Worm (Caenorhabditis elegans) whole organism, L2 larva: ENCODE measurements around the gene his-2.

Experiments
- Y55F3AM.14 ChIP-seq: fragments of 200-800 bp; sonication (Bioruptor generic); optimal IDR thresholded peaks from 2 replicates; lab custom pipeline; 2018; ENCODE audit warnings: mild to moderate bottlenecking, missing genetic modification characterization, missing compliant biosample characterization
- alr-1 ChIP-seq: fragments of 150-350 bp; optimal IDR thresholded peaks from 2 replicates; lab custom pipeline; 2014; ENCODE audit warnings: missing biosample characterization, missing genetic modification characterization
- aly-2 ChIP-seq: fragments of 150-350 bp; optimal IDR thresholded peaks from 2 replicates; lab custom pipeline; 2014; ENCODE audit warnings: missing biosample characterization, missing genetic modification characterization
- ama-1 ChIP-seq: fragments of 150-350 bp; optimal IDR thresholded peaks from 2 replicates; lab custom pipeline; 2018; ENCODE audit warnings: inconsistent platforms
- ceh-16 ChIP-seq: fragments of 150-350 bp; optimal IDR thresholded peaks from 2 replicates; lab custom pipeline; 2014; ENCODE audit warnings: missing biosample characterization, missing genetic modification characterization
- ceh-82 ChIP-seq: fragments of 150-350 bp; optimal IDR thresholded peaks from 2 replicates; lab custom pipeline; 2014; ENCODE audit warnings: missing biosample characterization, missing genetic modification characterization
- crh-2 ChIP-seq: sonication (generic microtip); optimal IDR thresholded peaks from 2 replicates; lab custom pipeline; 2017; ENCODE audit warnings: missing biosample characterization, missing genetic modification characterization
- dmd-4 ChIP-seq: sonication (generic microtip); optimal IDR thresholded peaks from 2 replicates; lab custom pipeline; 2017; ENCODE audit warnings: missing biosample characterization, missing genetic modification characterization
- elt-1 ChIP-seq: fragments of 150-350 bp; optimal IDR thresholded peaks from 2 replicates; lab custom pipeline; 2014; ENCODE audit warnings: missing biosample characterization, missing genetic modification characterization
- elt-3 ChIP-seq: sonication (generic microtip); optimal IDR thresholded peaks from 2 replicates; lab custom pipeline; 2017; ENCODE audit warnings: missing biosample characterization, missing genetic modification characterization
- fos-1 ChIP-seq: fragments of 150-350 bp; optimal IDR thresholded peaks from 2 replicates; lab custom pipeline; 2014; ENCODE audit warnings: missing biosample characterization, missing genetic modification characterization
- gmeb-1 ChIP-seq: fragments of 150-350 bp; optimal IDR thresholded peaks from 2 replicates; lab custom pipeline; 2014; ENCODE audit warnings: missing biosample characterization, missing genetic modification characterization
- lin-11 ChIP-seq: fragments of 150-350 bp; sonication (generic microtip); optimal IDR thresholded peaks from 2 replicates; lab custom pipeline; 2014; ENCODE audit warnings: missing biosample characterization, missing genetic modification characterization, inconsistent platforms, mixed read lengths
- lin-39 ChIP-seq: fragments of 150-350 bp; optimal IDR thresholded peaks from 2 replicates; lab custom pipeline; 2014; ENCODE audit warnings: missing biosample characterization, missing genetic modification reagents, missing genetic modification characterization
- mbf-1 ChIP-seq: sonication (generic microtip); optimal IDR thresholded peaks from 2 replicates; lab custom pipeline; 2017; ENCODE audit warnings: missing biosample characterization, missing genetic modification characterization
- nhr-10 ChIP-seq: sonication (generic microtip); optimal IDR thresholded peaks from 2 replicates; lab custom pipeline; 2017; ENCODE audit warnings: missing biosample characterization, missing genetic modification characterization
- nhr-11 ChIP-seq: fragments of 150-350 bp; optimal IDR thresholded peaks from 2 replicates; lab custom pipeline; 2014; ENCODE audit warnings: missing biosample characterization, missing genetic modification characterization
- nhr-12 ChIP-seq: fragments of 150-350 bp; optimal IDR thresholded peaks from 2 replicates; lab custom pipeline; 2014; ENCODE audit warnings: missing biosample characterization, missing genetic modification characterization
- nhr-129 ChIP-seq: fragments of 150-350 bp; optimal IDR thresholded peaks from 2 replicates; lab custom pipeline; 2014; ENCODE audit warnings: missing biosample characterization, missing genetic modification characterization
- nhr-21 ChIP-seq: fragments of 150-350 bp; optimal IDR thresholded peaks from 2 replicates; lab custom pipeline; 2014; ENCODE audit warnings: missing biosample characterization, missing genetic modification characterization
- nhr-23 ChIP-seq: fragments of 150-350 bp; optimal IDR thresholded peaks from 2 replicates; lab custom pipeline; 2014; ENCODE audit warnings: missing biosample characterization, missing genetic modification reagents, missing genetic modification characterization
- nhr-25 ChIP-seq: fragments of 150-350 bp; sonication (generic microtip); optimal IDR thresholded peaks from 3 replicates; lab custom pipeline; 2014; ENCODE audit warnings: missing biosample characterization, missing genetic modification characterization
- peb-1 ChIP-seq: fragments of 150-350 bp; optimal IDR thresholded peaks from 2 replicates; lab custom pipeline; 2014; ENCODE audit warnings: missing biosample characterization, missing genetic modification characterization
- sem-4 ChIP-seq: fragments of 150-350 bp; optimal IDR thresholded peaks from 2 replicates; lab custom pipeline; 2014; ENCODE audit warnings: missing biosample characterization, missing genetic modification reagents, missing genetic modification characterization
- skn-1 ChIP-seq: sonication (generic microtip); optimal IDR thresholded peaks from 2 replicates; lab custom pipeline; 2017; ENCODE audit warnings: missing biosample characterization, missing genetic modification characterization
- sma-9 ChIP-seq, 2 experiments: fragments of 150-350 bp in 1 of 2; sonication (generic microtip) in 1 of 2; optimal IDR thresholded peaks; 2 replicates each; lab custom pipeline; 2014 to 2016; ENCODE audit warnings: missing genetic modification characterization in 2 of 2, mild to moderate bottlenecking in 1 of 2, missing biosample characterization in 1 of 2, missing compliant biosample characterization in 1 of 2, missing genetic modification reagents in 1 of 2, moderate library complexity in 1 of 2
- unc-39 ChIP-seq: fragments of 150-350 bp; optimal IDR thresholded peaks from 2 replicates; lab custom pipeline; 2014; ENCODE audit warnings: missing biosample characterization, missing genetic modification characterization
- unc-55 ChIP-seq: fragments of 150-350 bp; sonication (generic microtip); optimal IDR thresholded peaks from 3 replicates; lab custom pipeline; 2014; ENCODE audit warnings: missing biosample characterization, missing genetic modification reagents, missing genetic modification characterization
- ztf-11 ChIP-seq: sonication (generic microtip); optimal IDR thresholded peaks from 2 replicates; lab custom pipeline; 2017; ENCODE audit warnings: missing biosample characterization, missing genetic modification characterization

Gene his-2

ce11 chrV:16041925-16042742 is at the start of gene his-2, which contains the start of gene his-1:
Gene his-2, minus strand, starts transcription at chrV:16042283.
Gene his-1, plus strand, starts transcription at chrV:16042520.
- TF ChIP-seq nhr-25, result peak; percentile 19

ce11 chrV:16090685-16091084 is 48.6 kb upstream of the his-2 start, which contains the start of gene F22B8.3:
Gene F22B8.3, plus strand, starts transcription at chrV:16090985.
- no peak for TF ChIP-seq lin-39 (tag; lab: Kevin White, UChicago)
- TF ChIP-seq, all 48 proteins: peak for 0

- TF ChIP-seq elt-3 (tag; lab: Kevin White, UChicago), result no peak
- no peak for TF ChIP-seq ama-1 (lab: Kevin White, UChicago)
- TF ChIP-seq Y55F3AM.14 (GFP tag; lab: Kevin White, UChicago), result no peak
- TF ChIP-seq lin-11, result no peak
- no peak for TF ChIP-seq nhr-23 (tag; lab: Kevin White, UChicago)
- TF ChIP-seq sma-9 (GFP tag; optimal IDR thresholded peaks at IDR 0.05; lab: Kevin White, UChicago), result no peak
- no peak for TF ChIP-seq sma-9 (tag; optimal IDR thresholded peaks at IDR 0.05; lab: Kevin White, UChicago)
- no peak for TF ChIP-seq nhr-11 (tag; lab: Kevin White, UChicago)
- TF ChIP-seq alr-1 (tag; lab: Kevin White, UChicago), result no peak
- TF ChIP-seq unc-55 (GFP tag; lab: Kevin White, UChicago), result no peak
- no peak for TF ChIP-seq nhr-12
- TF ChIP-seq skn-1 (tag; lab: Kevin White, UChicago), result no peak
- TF ChIP-seq mbf-1 (tag; lab: Kevin White, UChicago), result no peak
- no peak for TF ChIP-seq fos-1
- TF ChIP-seq unc-39 (tag; lab: Kevin White, UChicago), result no peak
- no peak for TF ChIP-seq gmeb-1 (tag; lab: Kevin White, UChicago)
- no peak for TF ChIP-seq peb-1 (tag; lab: Kevin White, UChicago)
- no peak for TF ChIP-seq nhr-129 (tag; lab: Kevin White, UChicago)
These were observed 38.6 kb upstream of the his-2 start for ce11 chrV:16080678-16081077.

DNA sequence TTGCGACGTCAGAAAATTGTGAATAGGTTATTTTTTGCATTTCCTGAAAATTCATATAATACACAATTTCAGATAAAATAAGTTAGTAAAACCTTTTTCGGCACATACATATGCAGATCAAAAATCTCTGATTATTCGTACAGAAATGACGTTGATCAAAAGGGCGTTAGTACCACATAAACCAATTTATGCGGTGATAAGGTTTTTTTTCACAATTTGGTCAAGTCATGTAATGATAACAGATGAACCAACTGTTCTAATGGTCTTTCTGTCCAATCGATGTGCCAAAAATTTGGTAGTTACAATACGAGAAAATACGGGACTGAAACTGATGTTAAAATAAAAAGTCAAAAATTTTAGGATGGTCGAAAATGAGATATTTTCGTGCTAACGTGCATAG is 38.0 kb upstream of the his-2 start:
- TF ChIP-seq aly-2 (tag; lab: Kevin White, UChicago) (no peak), fos-1 (peak; percentile 69), sma-9 (GFP tag; optimal IDR thresholded peaks at IDR 0.05; lab: Kevin White, UChicago) (peak; percentile 57), sma-9 (tag; optimal IDR thresholded peaks at IDR 0.05; lab: Kevin White, UChicago) (no peak)

DNA sequence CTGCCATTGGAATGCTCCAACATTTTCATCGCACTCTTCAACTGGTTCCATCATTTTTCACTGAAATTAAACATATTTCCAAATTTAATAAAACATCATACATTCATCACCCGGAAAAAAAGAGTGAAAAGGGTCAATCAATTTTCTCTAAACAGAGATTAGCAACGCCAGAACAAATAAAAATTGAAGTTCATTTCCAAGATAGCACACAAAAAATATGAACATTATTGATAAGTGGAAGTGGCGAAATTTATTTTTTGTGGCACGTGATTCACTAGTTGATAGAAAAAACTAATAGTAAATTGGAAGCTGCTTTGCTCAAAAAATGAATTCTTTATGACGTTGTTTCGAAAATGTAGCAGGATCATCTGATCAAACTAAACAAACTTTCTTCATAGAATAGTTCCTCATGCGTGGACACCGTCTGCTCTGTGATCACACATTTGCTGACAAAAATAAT is 33.2 kb upstream of the his-2 start, which contains the start of the genes F14H3.12 and srj-29:
Gene F14H3.12 (minus strand): TSS at position 74 of the 460 bp plus-strand sequence.
Gene srj-29 (plus strand): TSS at position 410 of the 460 bp plus-strand sequence.
- TF ChIP-seq elt-1 (tag; lab: Kevin White, UChicago) (no peak), skn-1 (tag; lab: Kevin White, UChicago) (no peak), fos-1 (peak; percentile 30)

DNA sequence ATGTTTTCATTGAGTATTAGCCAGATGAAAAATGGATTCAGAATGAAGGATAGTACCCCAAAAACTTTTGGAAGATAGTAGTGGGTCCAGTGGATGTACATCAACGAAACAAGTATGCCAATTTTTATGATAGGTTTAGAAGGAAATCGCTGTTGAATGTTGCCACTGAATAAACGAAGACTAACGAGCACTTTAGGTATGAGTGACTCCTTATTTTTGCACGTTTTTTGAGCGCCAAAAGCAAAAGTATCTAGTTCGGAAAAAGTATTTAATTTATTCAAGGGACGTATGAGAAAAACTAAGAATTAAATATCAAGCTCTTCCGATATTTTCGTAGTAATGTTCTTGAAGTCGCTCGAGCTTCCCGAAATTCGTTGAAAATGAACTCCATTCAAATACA is 31.8 kb upstream of the his-2 start, which contains the start of gene srj-10:
Gene srj-10 (minus strand): TSS at position 101 of the 400 bp plus-strand sequence.
- TF ChIP-seq nhr-10, result no peak
- no peak for TF ChIP-seq nhr-21 (tag; lab: Kevin White, UChicago)
- TF ChIP-seq sem-4 (tag; lab: Kevin White, UChicago), result no peak
- TF ChIP-seq crh-2 (tag; lab: Kevin White, UChicago), result no peak
- TF ChIP-seq ceh-82 (tag; lab: Kevin White, UChicago), result no peak
- no peak for TF ChIP-seq elt-3 (tag; lab: Kevin White, UChicago)
- TF ChIP-seq dmd-4 (tag; lab: Kevin White, UChicago), result no peak
- no peak for TF ChIP-seq elt-1 (tag; lab: Kevin White, UChicago)
- no peak for TF ChIP-seq unc-39 (tag; lab: Kevin White, UChicago)
- TF ChIP-seq Y55F3AM.14 (GFP tag; lab: Kevin White, UChicago), result no peak
- no peak for TF ChIP-seq ztf-11 (tag; lab: Kevin White, UChicago)
- TF ChIP-seq nhr-23 (tag; lab: Kevin White, UChicago), result no peak
- TF ChIP-seq ceh-16, result no peak
- no peak for TF ChIP-seq nhr-25
- TF ChIP-seq skn-1 (tag; lab: Kevin White, UChicago), result no peak
- no peak for TF ChIP-seq alr-1 (tag; lab: Kevin White, UChicago)
